Worm (Caenorhabditis elegans) whole organism, young adult: ENCODE measurements around the gene rin-1.

Source experiments
- C06A6.2 ChIP-seq: fragments of 200-800 bp; sonication (Bioruptor generic); conservative IDR thresholded peaks from 2 replicates; pipeline ENCODE4 v1.3.6; 2022; ENCODE audit warnings: missing genetic modification characterization, missing compliant biosample characterization
- F57A8.1 ChIP-seq: fragments of 200-800 bp; sonication (Bioruptor generic); optimal IDR thresholded peaks from 2 replicates; lab custom pipeline; 2018; ENCODE audit warnings: mild to moderate bottlenecking, missing genetic modification characterization, moderate library complexity, missing compliant biosample characterization
- atf-7 ChIP-seq: sonication (generic microtip); optimal IDR thresholded peaks from 2 replicates; lab custom pipeline; 2017; ENCODE audit warnings: mild to moderate bottlenecking, missing genetic modification characterization, missing compliant biosample characterization
- attf-3 ChIP-seq: fragments of 200-800 bp; sonication (Bioruptor generic); conservative IDR thresholded peaks from 2 replicates; pipeline ENCODE4 v1.3.6; 2022; ENCODE audit warnings: missing genetic modification reagents, missing genetic modification characterization, missing compliant biosample characterization
- ets-4 ChIP-seq: fragments of 200-800 bp; sonication (Bioruptor generic); optimal IDR thresholded peaks from 2 replicates; lab custom pipeline; 2018; ENCODE audit warnings: mild to moderate bottlenecking, missing genetic modification characterization, missing compliant biosample characterization
- hmg-20 ChIP-seq: fragments of 200-800 bp; sonication (Bioruptor generic); IDR thresholded peaks from 2 replicates; pipeline ENCODE4 v1.3.6; 2022; ENCODE audit warnings: missing genetic modification reagents, missing genetic modification characterization, missing compliant biosample characterization
- nfya-1 ChIP-seq: sonication (generic microtip); optimal IDR thresholded peaks from 2 replicates; lab custom pipeline; 2017; ENCODE audit warnings: antibody characterized with exemption, missing compliant biosample characterization, missing genetic modification characterization, borderline replicate concordance; ENCODE audit not compliant: insufficient read depth
- rec-8 ChIP-seq, 2 experiments: sonication (generic microtip); optimal IDR thresholded peaks; 2 replicates each; lab custom pipeline; 2016; ENCODE audit warnings: mild to moderate bottlenecking in 2 of 2, missing genetic modification characterization in 2 of 2, missing genetic modification reagents in 2 of 2, missing genotype in 2 of 2, missing biosample characterization in 1 of 2, missing compliant biosample characterization in 1 of 2, moderate library complexity in 1 of 2
- tlf-1 ChIP-seq: fragments of 200-800 bp; sonication (Bioruptor generic); optimal IDR thresholded peaks from 2 replicates; lab custom pipeline; 2018; ENCODE audit warnings: mild to moderate bottlenecking, missing genetic modification characterization, missing compliant biosample characterization
- unc-130 ChIP-seq: sonication (generic microtip); optimal IDR thresholded peaks from 2 replicates; lab custom pipeline; 2016; ENCODE audit warnings: missing genetic modification reagents, missing genetic modification characterization, missing compliant biosample characterization
- ztf-22 ChIP-seq: fragments of 200-800 bp; sonication (Bioruptor generic); optimal IDR thresholded peaks from 2 replicates; lab custom pipeline; 2018; ENCODE audit warnings: mild to moderate bottlenecking, missing genetic modification characterization, moderate library complexity, missing compliant biosample characterization
- ztf-3 ChIP-seq: fragments of 200-800 bp; sonication (Bioruptor generic); optimal IDR thresholded peaks from 2 replicates; lab custom pipeline; 2018; ENCODE audit warnings: mild to moderate bottlenecking, missing genetic modification characterization, missing compliant biosample characterization

ce11 chrV:14855626-14856025, 40.2 kb upstream of the rin-1 start:
- TF ChIP-seq attf-3 (GFP tag; lab: Robert Waterston, UW) (no peak), unc-130 (GFP tag; lab: Kevin White, UChicago) (no peak), F57A8.1 (no peak), rec-8 (tag; optimal IDR thresholded peaks at IDR 0.05; lab: Kevin White, UChicago) (peak in 1 of 2 experiments; percentile 67), ztf-22 (no peak), hmg-20 (no peak), nfya-1 (tag; lab: Kevin White, UChicago) (no peak), ztf-3 (GFP tag; lab: Kevin White, UChicago) (no peak), C06A6.2 (GFP tag; lab: Robert Waterston, UW) (no peak), ets-4 (no peak), atf-7 (no peak), tlf-1 (GFP tag; lab: Kevin White, UChicago) (no peak)
